Fruit fly (Drosophila melanogaster): ENCODE results near the gene CG16721.

Gene CG16721

DNA sequence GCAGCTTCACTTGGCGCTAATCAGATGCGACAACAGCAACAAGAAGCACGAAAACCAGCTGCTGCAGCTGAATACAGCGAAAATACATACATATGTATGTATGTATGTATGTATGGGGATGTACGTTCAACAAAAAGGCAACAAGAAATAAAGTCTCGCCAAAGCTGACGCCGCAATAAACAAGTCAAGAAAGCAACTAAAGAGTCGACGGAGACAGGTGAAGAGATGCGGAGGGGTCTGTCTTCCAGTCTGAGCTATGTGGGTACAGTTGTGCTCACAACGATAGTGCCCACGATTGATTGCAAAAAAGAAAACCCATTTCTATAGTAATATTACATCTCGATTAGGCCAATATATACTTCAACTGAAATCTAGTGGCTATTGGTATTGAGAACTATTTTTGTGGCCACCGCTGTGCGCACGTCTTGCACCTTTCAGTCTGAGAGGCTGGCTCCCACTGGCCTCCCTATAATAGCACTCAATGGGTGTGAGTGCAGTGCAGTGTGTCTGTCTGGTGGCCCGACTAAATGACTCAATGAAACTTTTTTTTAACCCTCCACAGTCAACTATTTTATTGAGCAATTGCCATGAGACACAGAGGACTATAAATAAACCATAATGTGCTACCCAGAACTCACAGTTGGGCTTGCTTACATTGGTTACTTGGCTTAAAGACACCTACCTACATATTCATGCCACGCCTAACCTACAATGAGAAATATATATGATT lies 16.3 kb downstream of the CG16721 start:
- TF ChIP-seq CG13204 (GFP tag; optimal IDR thresholded peaks at IDR 0.05), result peak; percentile 98
- peak; percentile 99 for TF ChIP-seq CG15710 (tag; optimal IDR thresholded peaks at IDR 0.05)
- peak; percentile 99 for TF ChIP-seq CG9948 (tag; optimal IDR thresholded peaks at IDR 0.05)
- TF ChIP-seq CG34367 (tag; optimal IDR thresholded peaks at IDR 0.05), result peak; percentile 99
- TF ChIP-seq Ets98B (GFP tag; IDR thresholded peaks at IDR 0.05), result peak; percentile 99
- peak; percentile 99 for TF ChIP-seq Pif1A (GFP tag; optimal IDR thresholded peaks at IDR 0.05)
- TF ChIP-seq EcR (GFP tag; optimal IDR thresholded peaks at IDR 0.05), result peak; percentile 82
- TF ChIP-seq gl (tag; optimal IDR thresholded peaks at IDR 0.05), result peak; percentile 98
- peak; percentile 94 for TF ChIP-seq CG10348 (GFP tag; IDR thresholded peaks at IDR 0.05)
- TF ChIP-seq CG8301 (tag; optimal IDR thresholded peaks at IDR 0.05), result peak; percentile 99
- TF ChIP-seq CG32121 (GFP tag; IDR thresholded peaks at IDR 0.05), result peak; percentile 99
- peak; percentile 98 for TF ChIP-seq rn (GFP tag; IDR thresholded peaks at IDR 0.05)
- peak; percentile 98 for TF ChIP-seq Pif1B (GFP tag; optimal IDR thresholded peaks at IDR 0.05)
- TF ChIP-seq CG4496 (GFP tag; IDR thresholded peaks at IDR 0.05), result peak; percentile 99
- peak; percentile 99 for TF ChIP-seq CG17806 (tag; optimal IDR thresholded peaks at IDR 0.05)
- TF ChIP-seq CG14655 (GFP tag; optimal IDR thresholded peaks at IDR 0.05), result peak; percentile 99
- TF ChIP-seq fd96Ca (GFP tag; IDR thresholded peaks at IDR 0.05), result peak; percentile 99
- TF ChIP-seq Snoo (tag; optimal IDR thresholded peaks at IDR 0.05), result peak; percentile 97
- TF ChIP-seq CG8159 (tag; optimal IDR thresholded peaks at IDR 0.05), result peak; percentile 99
- peak; percentile 88 for TF ChIP-seq D1 (tag; optimal IDR thresholded peaks at IDR 0.05)
- TF ChIP-seq CG12605 (GFP tag; IDR thresholded peaks at IDR 0.05), result peak; percentile 98

DNA sequence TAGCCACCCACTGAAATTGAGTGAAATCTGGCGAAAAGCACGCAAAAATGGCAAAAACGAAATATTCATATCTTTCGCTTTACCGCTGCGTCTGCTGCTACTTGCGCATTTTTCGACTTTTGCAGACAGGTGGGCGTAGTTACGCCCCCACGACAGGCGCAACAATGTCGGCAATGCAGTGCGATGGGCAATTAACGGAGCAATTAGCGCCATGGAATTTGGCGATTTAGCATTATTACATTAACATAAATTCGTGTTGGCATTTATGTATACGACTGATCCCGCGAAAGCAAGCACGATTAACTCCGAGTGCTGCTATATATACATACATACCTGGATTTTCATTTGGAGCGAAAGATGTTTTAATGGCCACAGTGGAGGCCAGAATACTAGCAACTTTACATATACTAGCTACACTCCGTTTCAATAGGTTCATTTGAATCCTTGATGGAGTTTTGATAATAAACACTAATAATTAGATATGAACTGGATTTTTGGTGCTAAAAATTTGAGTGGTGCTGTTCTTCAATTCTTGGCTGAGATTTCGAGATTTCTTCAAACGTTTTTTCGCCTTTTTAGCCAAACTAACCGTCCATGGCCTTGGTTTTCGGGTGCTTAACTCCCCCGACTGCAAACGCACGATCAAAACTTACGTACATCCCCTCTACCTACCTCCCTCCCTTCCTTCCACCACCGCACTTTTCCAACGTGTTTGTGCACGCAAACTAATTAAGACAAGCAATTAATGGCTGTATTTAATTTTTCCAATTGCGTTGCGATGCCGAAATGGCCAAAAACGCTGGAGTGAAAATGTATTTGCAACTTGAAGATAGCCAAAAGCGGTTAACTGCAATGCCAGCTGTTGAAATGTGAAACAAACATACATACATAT lies 17.4 kb downstream of the CG16721 start:
- peak; percentile 25; the same call in 1 of the 2 replicates for TF ChIP-seq CG32121 (GFP tag; IDR thresholded peaks at IDR 0.05)
- peak; percentile 73 for TF ChIP-seq Ets98B (GFP tag; IDR thresholded peaks at IDR 0.05)
- peak; percentile 75 for TF ChIP-seq CG4496 (GFP tag; IDR thresholded peaks at IDR 0.05)
- peak; percentile 54 for TF ChIP-seq CG8301 (tag; optimal IDR thresholded peaks at IDR 0.05)
- TF ChIP-seq D1 (tag; optimal IDR thresholded peaks at IDR 0.05), result no peak
- no peak for TF ChIP-seq EcR (GFP tag; optimal IDR thresholded peaks at IDR 0.05)
- TF ChIP-seq CG13204 (GFP tag; optimal IDR thresholded peaks at IDR 0.05), result no peak
- peak; percentile 17 for TF ChIP-seq CG9948 (tag; optimal IDR thresholded peaks at IDR 0.05)
- peak; percentile 44; the same call in 1 of the 2 replicates for TF ChIP-seq CG12605 (GFP tag; IDR thresholded peaks at IDR 0.05)
- peak; percentile 50 for TF ChIP-seq CG14655 (GFP tag; optimal IDR thresholded peaks at IDR 0.05)
- no peak for TF ChIP-seq CG10348 (GFP tag; IDR thresholded peaks at IDR 0.05)
- no peak for TF ChIP-seq rn (GFP tag; IDR thresholded peaks at IDR 0.05)
- TF ChIP-seq CG34367 (tag; optimal IDR thresholded peaks at IDR 0.05), result peak; percentile 54
- TF ChIP-seq Pif1A (GFP tag; optimal IDR thresholded peaks at IDR 0.05), result peak; percentile 10
- peak; percentile 16 for TF ChIP-seq Snoo (tag; optimal IDR thresholded peaks at IDR 0.05)
- TF ChIP-seq CG17806 (tag; optimal IDR thresholded peaks at IDR 0.05), result peak; percentile 51
- TF ChIP-seq CG15710 (tag; optimal IDR thresholded peaks at IDR 0.05), result peak; percentile 36
- no peak for TF ChIP-seq Pif1B (GFP tag; optimal IDR thresholded peaks at IDR 0.05)
- peak; percentile 62; the same call in 1 of the 3 replicates for TF ChIP-seq fd96Ca (GFP tag; IDR thresholded peaks at IDR 0.05)
- TF ChIP-seq CG8159 (tag; optimal IDR thresholded peaks at IDR 0.05), result peak; percentile 52
- peak; percentile 25 for TF ChIP-seq gl (tag; optimal IDR thresholded peaks at IDR 0.05)

DNA sequence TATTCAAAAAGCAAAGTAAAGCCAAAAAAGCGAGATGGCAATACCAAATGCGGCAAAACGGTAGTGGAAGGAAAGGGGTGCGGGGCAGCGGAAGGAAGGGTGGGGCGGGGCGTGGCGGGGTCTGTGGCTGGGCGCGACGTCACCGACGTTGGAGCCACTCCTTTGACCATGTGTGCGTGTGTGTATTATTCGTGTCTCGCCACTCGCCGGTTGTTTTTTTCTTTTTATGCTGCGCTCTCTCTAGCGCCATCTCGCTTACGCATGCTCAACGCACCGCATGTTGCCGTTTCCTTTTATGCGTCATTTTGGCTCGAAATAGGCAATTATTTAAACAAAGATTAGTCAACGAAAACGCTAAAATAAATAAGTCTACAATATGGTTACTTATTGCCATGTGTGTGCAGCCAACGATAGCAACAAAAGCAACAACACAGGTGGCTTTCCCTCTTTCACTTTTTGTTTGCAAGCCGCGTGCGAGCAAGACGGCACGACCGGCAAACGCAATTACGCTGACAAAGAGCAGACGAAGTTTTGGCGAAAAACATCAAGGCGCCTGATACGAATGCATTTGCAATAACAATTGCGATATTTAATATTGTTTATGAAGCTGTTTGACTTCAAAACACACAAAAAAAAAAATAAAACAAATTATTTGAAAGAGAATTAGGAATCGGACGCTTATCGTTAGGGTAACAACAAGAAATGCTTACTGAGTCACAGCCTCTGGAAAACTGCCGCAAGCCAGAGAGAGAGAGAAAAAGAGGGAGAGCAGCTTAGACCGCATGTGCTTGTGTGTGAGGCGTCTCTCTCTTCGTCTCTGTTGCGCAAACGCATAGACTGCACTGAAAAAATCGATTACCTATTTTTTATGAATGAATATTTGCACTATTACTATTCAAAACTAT lies 19.8 kb downstream of the CG16721 start:
- TF ChIP-seq CG14655 (GFP tag; optimal IDR thresholded peaks at IDR 0.05) (peak; percentile 35), D1 (tag; optimal IDR thresholded peaks at IDR 0.05) (no peak), CG4496 (GFP tag; IDR thresholded peaks at IDR 0.05) (peak; percentile 74), Snoo (tag; optimal IDR thresholded peaks at IDR 0.05) (peak; percentile 40), CG32121 (GFP tag; IDR thresholded peaks at IDR 0.05) (0 out of 2 replicates have a peak, but pooled peaks have one; percentile 36), gl (tag; optimal IDR thresholded peaks at IDR 0.05) (peak; percentile 30), CG17806 (tag; optimal IDR thresholded peaks at IDR 0.05) (no peak), EcR (GFP tag; optimal IDR thresholded peaks at IDR 0.05) (peak; percentile 30), CG8301 (tag; optimal IDR thresholded peaks at IDR 0.05) (no peak), CG13204 (GFP tag; optimal IDR thresholded peaks at IDR 0.05) (peak; percentile 81), CG15710 (tag; optimal IDR thresholded peaks at IDR 0.05) (peak; percentile 29), CG9948 (tag; optimal IDR thresholded peaks at IDR 0.05) (no peak), Ets98B (GFP tag; IDR thresholded peaks at IDR 0.05) (peak; percentile 44), CG12605 (GFP tag; IDR thresholded peaks at IDR 0.05) (peak; percentile 30; the same call in 1 of the 2 replicates), CG10348 (GFP tag; IDR thresholded peaks at IDR 0.05) (no peak), CG8159 (tag; optimal IDR thresholded peaks at IDR 0.05) (no peak), Pif1A (GFP tag; optimal IDR thresholded peaks at IDR 0.05) (no peak), rn (GFP tag; IDR thresholded peaks at IDR 0.05) (no peak), Pif1B (GFP tag; optimal IDR thresholded peaks at IDR 0.05) (no peak), fd96Ca (GFP tag; IDR thresholded peaks at IDR 0.05) (peak; percentile 58; the same call in 1 of the 3 replicates), CG34367 (tag; optimal IDR thresholded peaks at IDR 0.05) (no peak)

All from whole organism, pupa.